Fruit fly (Drosophila melanogaster): ENCODE data around the gene Cad74A.

DNA sequence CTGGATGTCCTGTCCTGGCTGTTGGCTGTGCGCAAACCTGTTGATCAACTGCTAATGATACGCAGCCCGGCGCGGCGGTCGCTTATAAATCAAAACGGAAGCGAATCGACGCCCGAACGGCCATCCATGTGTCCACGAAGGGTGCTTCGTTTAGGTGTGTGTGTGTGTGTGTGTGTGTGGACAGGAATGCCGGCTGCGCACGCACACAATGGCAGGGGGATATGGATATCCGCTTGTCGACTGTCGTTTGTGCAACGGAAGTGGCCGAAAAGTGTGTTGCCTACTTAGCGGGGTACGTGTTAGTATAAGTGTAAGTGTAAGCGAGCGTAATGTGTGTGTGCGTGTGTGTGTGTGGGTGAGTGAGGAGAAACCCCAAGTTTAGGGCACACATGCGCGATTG lies 29.7 kb downstream of the Cad74A start, which contains the start of gene Mip:
- TF ChIP-seq CG7101 (tag; optimal IDR thresholded peaks at IDR 0.05) (no peak), CG12768 (GFP tag; optimal IDR thresholded peaks at IDR 0.05) (no peak), cnc (optimal IDR thresholded peaks at IDR 0.05) (no peak), tj (GFP tag; optimal IDR thresholded peaks at IDR 0.05) (no peak)

All from whole organism, adult.